Fruit fly (Drosophila melanogaster): Measurements from ENCODE around the gene CG17896.

CG17896 gene

DNA sequence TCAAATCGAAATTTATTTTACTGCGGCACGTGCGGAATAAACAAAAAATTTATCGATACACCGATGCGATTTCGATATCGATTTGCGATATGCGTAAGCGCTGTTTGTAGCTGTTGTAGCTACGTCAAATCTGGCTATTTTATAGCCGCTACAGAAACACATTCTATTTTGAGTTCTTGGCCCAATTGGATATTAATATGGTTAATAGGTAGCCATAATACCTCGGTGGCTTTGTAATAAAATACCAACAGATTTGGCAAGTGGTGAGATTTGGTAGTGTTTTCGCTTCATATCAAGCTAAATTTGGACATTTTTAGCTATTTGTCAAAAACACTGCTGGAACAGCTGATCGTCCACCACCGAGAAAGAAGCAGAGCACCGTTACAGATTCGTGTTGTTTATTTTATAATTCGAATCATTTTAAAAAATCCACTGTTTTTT, 5.8 kb downstream of the CG17896 start, which contains the start of the genes CG18273 and CG3156 (continued):
- peak; percentile 67 for TF ChIP-seq HmgZ (tag; optimal IDR thresholded peaks at IDR 0.05)
- no peak for TF ChIP-seq Mad (GFP tag; optimal IDR thresholded peaks at IDR 0.05)
- no peak for TF ChIP-seq dmrt11E (tag; optimal IDR thresholded peaks at IDR 0.05)
- no peak for TF ChIP-seq Asciz (GFP tag; optimal IDR thresholded peaks at IDR 0.05)
- TF ChIP-seq CoRest (tag; optimal IDR thresholded peaks at IDR 0.05), result peak; percentile 55
- TF ChIP-seq CG9437 (GFP tag; optimal IDR thresholded peaks at IDR 0.05), result peak; percentile 87
- TF ChIP-seq oc (tag; optimal IDR thresholded peaks at IDR 0.05), result no peak
- TF ChIP-seq Dll (GFP tag; IDR thresholded peaks at IDR 0.05; ENCODE audit: partially characterized antibody), result peak; percentile 65
- TF ChIP-seq CG1792 (GFP tag; optimal IDR thresholded peaks at IDR 0.05), result peak; percentile 46
- TF ChIP-seq twi (tag; optimal IDR thresholded peaks at IDR 0.05), result no peak
- TF ChIP-seq CG17328 (GFP tag; IDR thresholded peaks at IDR 0.05), result no peak
- TF ChIP-seq Bdp1 (GFP tag; optimal IDR thresholded peaks at IDR 0.05), result no peak
- TF ChIP-seq aop (GFP tag; IDR thresholded peaks at IDR 0.05), result no peak
- TF ChIP-seq esg (GFP tag; conservative IDR thresholded peaks at IDR 0.05), result no peak
- TF ChIP-seq rib (GFP tag; IDR thresholded peaks at IDR 0.05), result no peak
- TF ChIP-seq MTF-1 (GFP tag; optimal IDR thresholded peaks at IDR 0.05; ENCODE audit: borderline replicate concordance), result no peak
- TF ChIP-seq sisA (GFP tag; IDR thresholded peaks at IDR 0.05), result no peak
- no peak for TF ChIP-seq CG10462 (GFP tag; optimal IDR thresholded peaks at IDR 0.05)
- no peak for TF ChIP-seq CG33213 (GFP tag; optimal IDR thresholded peaks at IDR 0.05)
- TF ChIP-seq zfh1 (GFP tag; IDR thresholded peaks at IDR 0.05), result no peak
- TF ChIP-seq ab (GFP tag; optimal IDR thresholded peaks at IDR 0.05), result no peak
- no peak for TF ChIP-seq CG5953 (GFP tag; IDR thresholded peaks at IDR 0.05)
- no peak for TF ChIP-seq CG6765 (GFP tag; optimal IDR thresholded peaks at IDR 0.05)
- no peak for TF ChIP-seq CG2129 (GFP tag; IDR thresholded peaks at IDR 0.05; ENCODE audit: partially characterized antibody)
- TF ChIP-seq Usf (GFP tag; optimal IDR thresholded peaks at IDR 0.05), result no peak
- no peak for TF ChIP-seq psq (GFP tag; optimal IDR thresholded peaks at IDR 0.05)
- no peak for TF ChIP-seq Optix (GFP tag; IDR thresholded peaks at IDR 0.05)
- no peak for TF ChIP-seq CG7928 (GFP tag; optimal IDR thresholded peaks at IDR 0.05)
- TF ChIP-seq tio (GFP tag; optimal IDR thresholded peaks at IDR 0.05), result no peak
- no peak for TF ChIP-seq CG10431 (GFP tag; optimal IDR thresholded peaks at IDR 0.05)
- no peak for TF ChIP-seq wor (GFP tag; IDR thresholded peaks at IDR 0.05)
- TF ChIP-seq B-H2 (GFP tag; optimal IDR thresholded peaks at IDR 0.05), result no peak
- TF ChIP-seq sens-2 (GFP tag; IDR thresholded peaks at IDR 0.05), result no peak
- TF ChIP-seq Hr51 (GFP tag; optimal IDR thresholded peaks at IDR 0.05), result peak in 1 of 2 experiments; percentile 4
- peak; percentile 26 for TF ChIP-seq lilli (GFP tag; optimal IDR thresholded peaks at IDR 0.05)
- TF ChIP-seq CG8290 (GFP tag; optimal IDR thresholded peaks at IDR 0.05), result no peak
- TF ChIP-seq CG8290 (tag; optimal IDR thresholded peaks at IDR 0.05), result no peak
- no peak for TF ChIP-seq ind (GFP tag; optimal IDR thresholded peaks at IDR 0.05)
- TF ChIP-seq peb (GFP tag; IDR thresholded peaks at IDR 0.05), result no peak
- TF ChIP-seq gro (GFP tag; optimal IDR thresholded peaks at IDR 0.05), result peak; percentile 45
- no peak for TF ChIP-seq Kr (GFP tag; optimal IDR thresholded peaks at IDR 0.05)
- TF ChIP-seq kay (GFP tag; optimal IDR thresholded peaks at IDR 0.05), result no peak
- peak; percentile 75 for TF ChIP-seq Sry-δ (GFP tag; optimal IDR thresholded peaks at IDR 0.05)
- no peak for TF ChIP-seq sima (GFP tag; optimal IDR thresholded peaks at IDR 0.05)
- no peak for TF ChIP-seq Fer3 (tag; optimal IDR thresholded peaks at IDR 0.05)
- TF ChIP-seq CG30403 (GFP tag; optimal IDR thresholded peaks at IDR 0.05), result peak; percentile 7
- TF ChIP-seq row (GFP tag; IDR thresholded peaks at IDR 0.05), result peak; percentile 77
- no peak for TF ChIP-seq CG1529 (GFP tag; optimal IDR thresholded peaks at IDR 0.05)
- no peak for TF ChIP-seq D19A (tag; optimal IDR thresholded peaks at IDR 0.05)
- TF ChIP-seq CG7556 (GFP tag; optimal IDR thresholded peaks at IDR 0.05), result no peak
- TF ChIP-seq Abd-B (GFP tag; optimal IDR thresholded peaks at IDR 0.05), result peak; percentile 35
- no peak for TF ChIP-seq CG5245 (GFP tag; optimal IDR thresholded peaks at IDR 0.05)
- no peak for TF ChIP-seq pum (GFP tag; optimal IDR thresholded peaks at IDR 0.05)

All from whole organism, embryonic.